Fruit fly (Drosophila melanogaster) whole organism, embryonic: ENCODE measurements around the gene Ufsp2.

ENCODE experiments used
- B-H2 ChIP-seq: fragments of 200-800 bp; sonication (Bioruptor generic); optimal IDR thresholded peaks from 2 replicates; lab custom pipeline; 2018; ENCODE audit warnings: missing biosample characterization, mild to moderate bottlenecking, missing genetic modification characterization
- CG10979 ChIP-seq: fragments of 200-800 bp; sonication (Bioruptor generic); optimal IDR thresholded peaks from 2 replicates; lab custom pipeline; 2018; ENCODE audit warnings: missing biosample characterization, mild to moderate bottlenecking, missing genetic modification characterization, moderate library complexity
- CG1602 ChIP-seq: fragments of 200-800 bp; sonication (Bioruptor generic); optimal IDR thresholded peaks from 3 replicates; lab custom pipeline; 2016; ENCODE audit warnings: missing biosample characterization, missing genetic modification characterization
- CG18599 ChIP-seq: fragments of 200-800 bp; sonication (Bioruptor generic); optimal IDR thresholded peaks from 3 replicates; lab custom pipeline; 2017; ENCODE audit warnings: missing biosample characterization, missing genetic modification characterization, mild to moderate bottlenecking, moderate library complexity, missing genetic modification reagents
- CG18764 ChIP-seq: fragments of 200-800 bp; sonication (Bioruptor generic); optimal IDR thresholded peaks from 3 replicates; lab custom pipeline; 2016; ENCODE audit warnings: missing biosample characterization, missing genetic modification characterization
- CG2120 ChIP-seq: fragments of 200-800 bp; sonication (Bioruptor generic); optimal IDR thresholded peaks from 3 replicates; lab custom pipeline; 2016; ENCODE audit warnings: missing biosample characterization, missing genetic modification characterization
- CG33213 ChIP-seq: fragments of 200-800 bp; sonication (Bioruptor generic); optimal IDR thresholded peaks from 3 replicates; lab custom pipeline; 2016; ENCODE audit warnings: missing biosample characterization, missing genetic modification characterization
- CG6254 ChIP-seq: fragments of 200-800 bp; sonication (Bioruptor generic); optimal IDR thresholded peaks from 3 replicates; lab custom pipeline; 2017; ENCODE audit warnings: mild to moderate bottlenecking, missing biosample characterization, missing genetic modification reagents, missing genetic modification characterization
- CG6689 ChIP-seq: fragments of 200-800 bp; sonication (Bioruptor generic); IDR thresholded peaks from 2 replicates; pipeline ENCODE4 v1.3.6; 2022; ENCODE audit warnings: missing biosample characterization, missing genetic modification characterization
- CG6791 ChIP-seq: fragments of 200-800 bp; sonication (Bioruptor generic); IDR thresholded peaks from 3 replicates; pipeline ENCODE4 v1.3.6; 2022; ENCODE audit warnings: missing biosample characterization, missing genetic modification characterization; ENCODE audit not compliant: partially characterized antibody
- CG6854 ChIP-seq: fragments of 200-800 bp; sonication (Bioruptor generic); optimal IDR thresholded peaks from 3 replicates; lab custom pipeline; 2017; ENCODE audit warnings: missing biosample characterization, mild to moderate bottlenecking, missing genetic modification characterization
- CG7786 ChIP-seq: fragments of 200-800 bp; sonication (Bioruptor generic); optimal IDR thresholded peaks from 2 replicates; lab custom pipeline; 2016; ENCODE audit warnings: missing biosample characterization, missing genetic modification characterization
- CG8089 ChIP-seq: fragments of 200-800 bp; sonication (Bioruptor generic); optimal IDR thresholded peaks from 3 replicates; lab custom pipeline; 2016; ENCODE audit warnings: missing biosample characterization, missing genetic modification characterization
- CG8944 ChIP-seq: fragments of 200-800 bp; sonication (Bioruptor generic); optimal IDR thresholded peaks from 3 replicates; lab custom pipeline; 2016; ENCODE audit warnings: missing biosample characterization, missing genetic modification characterization
- CG9609 ChIP-seq: fragments of 200-800 bp; sonication (Bioruptor generic); optimal IDR thresholded peaks from 3 replicates; lab custom pipeline; 2016; ENCODE audit warnings: missing biosample characterization, missing genetic modification characterization
- Dbx ChIP-seq: fragments of 200-800 bp; sonication (Bioruptor generic); IDR thresholded peaks from 3 replicates; pipeline ENCODE4 v1.3.6; 2022; ENCODE audit warnings: missing biosample characterization, missing genetic modification characterization
- E2f1 ChIP-seq: fragments of 200-800 bp; sonication (Bioruptor generic); IDR thresholded peaks from 2 replicates; pipeline ENCODE4 v1.3.6; 2022; ENCODE audit warnings: missing biosample characterization, missing genetic modification characterization
- Fer1 ChIP-seq: fragments of 200-800 bp; sonication (Bioruptor generic); optimal IDR thresholded peaks from 2 replicates; lab custom pipeline; 2017; ENCODE audit warnings: missing biosample characterization, mild to moderate bottlenecking, missing genetic modification characterization
- H2.0 ChIP-seq: fragments of 200-800 bp; sonication (Bioruptor generic); IDR thresholded peaks from 2 replicates; pipeline ENCODE4 v1.3.6; 2022; ENCODE audit warnings: missing biosample characterization, missing genetic modification characterization
- HHEX ChIP-seq: fragments of 200-800 bp; sonication (Bioruptor generic); optimal IDR thresholded peaks from 3 replicates; lab custom pipeline; 2017; ENCODE audit warnings: missing biosample characterization, mild to moderate bottlenecking, missing genetic modification characterization, missing genetic modification reagents
- HLH4C ChIP-seq: fragments of 200-800 bp; sonication (Bioruptor generic); IDR thresholded peaks from 3 replicates; pipeline ENCODE4 v1.3.6; 2022; ENCODE audit warnings: missing biosample characterization, missing genetic modification characterization; ENCODE audit not compliant: partially characterized antibody
- HLHmδ ChIP-seq: fragments of 200-800 bp; sonication (Bioruptor generic); optimal IDR thresholded peaks from 2 replicates; lab custom pipeline; 2018; ENCODE audit warnings: missing biosample characterization, mild to moderate bottlenecking, missing genetic modification characterization, moderate library complexity
- Kr ChIP-seq: fragments of 200-800 bp; sonication (Bioruptor generic); optimal IDR thresholded peaks from 2 replicates; lab custom pipeline; 2017; ENCODE audit warnings: missing biosample characterization, mild to moderate bottlenecking, missing genetic modification characterization
- Max ChIP-seq: fragments of 200-800 bp; sonication (Bioruptor generic); optimal IDR thresholded peaks from 2 replicates; lab custom pipeline; 2016; ENCODE audit warnings: missing biosample characterization, mild to moderate bottlenecking, missing genetic modification characterization
- Med ChIP-seq: fragments of 200-800 bp; sonication (Bioruptor generic); peaks from one replicate; lab custom pipeline; 2016; ENCODE audit warnings: missing biosample characterization, missing genetic modification characterization, mild to moderate bottlenecking, inconsistent platforms, moderate library complexity
- ac ChIP-seq: fragments of 200-800 bp; sonication (Bioruptor generic); optimal IDR thresholded peaks from 3 replicates; lab custom pipeline; 2017; ENCODE audit warnings: missing biosample characterization, mild to moderate bottlenecking, missing genetic modification characterization
- az2 ChIP-seq: fragments of 200-800 bp; sonication (Bioruptor generic); optimal IDR thresholded peaks from 3 replicates; lab custom pipeline; 2016; ENCODE audit warnings: missing biosample characterization, missing genetic modification characterization
- bab2 ChIP-seq: fragments of 200-800 bp; sonication (Bioruptor generic); optimal IDR thresholded peaks from 2 replicates; lab custom pipeline; 2016; ENCODE audit warnings: missing biosample characterization, missing genetic modification characterization
- bowl ChIP-seq: fragments of 200-800 bp; sonication (Bioruptor generic); IDR thresholded peaks from 2 replicates; pipeline ENCODE4 v1.3.6; 2022; ENCODE audit warnings: missing biosample characterization, missing genetic modification characterization
- bsh ChIP-seq, 2 experiments: fragments of 200-800 bp; sonication (Bioruptor generic); optimal IDR thresholded peaks; 2 replicates each; lab custom pipeline; 2017 to 2018; ENCODE audit warnings: mild to moderate bottlenecking in 2 of 2, missing biosample characterization in 2 of 2, missing genetic modification characterization in 2 of 2, moderate library complexity in 1 of 2
- chinmo ChIP-seq: fragments of 200-800 bp; sonication (Bioruptor generic); IDR thresholded peaks from 4 replicates; pipeline ENCODE4 v1.3.6; 2022; ENCODE audit warnings: missing biosample characterization, missing genetic modification characterization; ENCODE audit not compliant: partially characterized antibody
- cwo ChIP-seq: fragments of 200-800 bp; sonication (Bioruptor generic); optimal IDR thresholded peaks from 3 replicates; lab custom pipeline; 2017; ENCODE audit warnings: missing biosample characterization, missing genetic modification characterization, mild to moderate bottlenecking, moderate library complexity, missing genetic modification reagents
- danr ChIP-seq: fragments of 200-800 bp; sonication (Bioruptor generic); IDR thresholded peaks from 2 replicates; pipeline ENCODE4 v1.3.6; 2022; ENCODE audit warnings: missing biosample characterization, missing genetic modification characterization
- fu2 ChIP-seq: fragments of 200-800 bp; sonication (Bioruptor generic); optimal IDR thresholded peaks from 2 replicates; lab custom pipeline; 2016; ENCODE audit warnings: missing biosample characterization, missing genetic modification characterization
- lbe ChIP-seq: fragments of 200-800 bp; sonication (Bioruptor generic); optimal IDR thresholded peaks from 2 replicates; lab custom pipeline; 2016; ENCODE audit warnings: missing biosample characterization, mild to moderate bottlenecking, missing genetic modification characterization
- mam ChIP-seq: fragments of 200-800 bp; sonication (Bioruptor generic); optimal IDR thresholded peaks from 3 replicates; lab custom pipeline; 2016; ENCODE audit warnings: missing biosample characterization, missing genetic modification characterization
- mld ChIP-seq: fragments of 200-800 bp; sonication (Bioruptor generic); IDR thresholded peaks from 3 replicates; pipeline ENCODE4 v1.3.6; 2022; ENCODE audit warnings: missing biosample characterization, missing genetic modification characterization; ENCODE audit not compliant: partially characterized antibody
- pan ChIP-seq, 4 experiments: fragments of >200 bp in 3 of 4; fragments of 200-800 bp in 1 of 4; sonication (Bioruptor generic) in 1 of 4; optimal IDR thresholded peaks in 3 of 4; IDR thresholded peaks in 1 of 4; 2 replicates each; pipeline versions ENCODE4 v1.3.6 to Lab custom; 2017 to 2022; ENCODE audit warnings: missing biosample characterization in 2 of 4, missing genetic modification characterization in 2 of 4, mixed read lengths in 1 of 4
- pita ChIP-seq: fragments of 200-800 bp; sonication (Bioruptor generic); optimal IDR thresholded peaks from 2 replicates; lab custom pipeline; 2017; ENCODE audit warnings: missing biosample characterization, mild to moderate bottlenecking, missing genetic modification characterization
- pum ChIP-seq: fragments of 200-800 bp; sonication (Bioruptor generic); optimal IDR thresholded peaks from 2 replicates; lab custom pipeline; 2016; ENCODE audit warnings: missing biosample characterization, missing genetic modification characterization
- slp2 ChIP-seq: fragments of 200-800 bp; sonication (Bioruptor generic); optimal IDR thresholded peaks from 2 replicates; lab custom pipeline; 2016; ENCODE audit warnings: missing biosample characterization, missing genetic modification characterization
- so ChIP-seq: fragments of 200-800 bp; sonication (Bioruptor generic); IDR thresholded peaks from 3 replicates; pipeline ENCODE4 v1.3.6; 2022; ENCODE audit warnings: missing biosample characterization, missing genetic modification characterization
- sob ChIP-seq: fragments of 200-800 bp; sonication (Bioruptor generic); IDR thresholded peaks from 2 replicates; pipeline ENCODE4 v1.3.6; 2022; ENCODE audit warnings: missing biosample characterization, missing genetic modification characterization
- sug ChIP-seq: fragments of 200-800 bp; optimal IDR thresholded peaks from 2 replicates; lab custom pipeline; 2019; ENCODE audit warnings: missing biosample characterization, mild to moderate bottlenecking, missing genetic modification characterization, moderate library complexity
- trem ChIP-seq: fragments of 200-800 bp; optimal IDR thresholded peaks from 3 replicates; lab custom pipeline; 2019; ENCODE audit warnings: missing biosample characterization, mild to moderate bottlenecking, missing genetic modification characterization, moderate library complexity
- vfl ChIP-seq: fragments of 200-800 bp; sonication (Bioruptor generic); optimal IDR thresholded peaks from 2 replicates; lab custom pipeline; 2016; ENCODE audit warnings: missing biosample characterization, missing genetic modification characterization
- wek ChIP-seq: fragments of 200-800 bp; sonication (Bioruptor generic); optimal IDR thresholded peaks from 3 replicates; lab custom pipeline; 2018; ENCODE audit warnings: missing biosample characterization, mild to moderate bottlenecking, missing genetic modification characterization, moderate library complexity
- zfh1 ChIP-seq: fragments of 200-800 bp; sonication (Bioruptor generic); IDR thresholded peaks from 3 replicates; pipeline ENCODE4 v1.3.6; 2022; ENCODE audit warnings: missing biosample characterization, missing genetic modification characterization

Gene Ufsp2

dm6 chr3L:15597037-15597785 is 20.8 kb downstream of the Ufsp2 start (continued):
- TF ChIP-seq Med (GFP tag; lab: Kevin White, UChicago) = peak; percentile 79
- TF ChIP-seq az2 (GFP tag; lab: Kevin White, UChicago) = no peak
- TF ChIP-seq bab2 = no peak
- peak; percentile 19 for TF ChIP-seq CG6854 (GFP tag; lab: Kevin White, UChicago)
- TF ChIP-seq pan (optimal IDR thresholded peaks at IDR 0.05; lab: Kevin White, UChicago) = no peak
- no peak for TF ChIP-seq pan (GFP tag; optimal IDR thresholded peaks at IDR 0.05 in 1 of 2, IDR thresholded peaks at IDR 0.05 in 1 of 2)
- TF ChIP-seq CG2120 (GFP tag; lab: Kevin White, UChicago) = peak; percentile 15
- no peak for TF ChIP-seq Max
- no peak for TF ChIP-seq B-H2 (GFP tag; lab: Kevin White, UChicago)
- TF ChIP-seq Fer1 = peak; percentile 28
- 0 out of 2 replicates have a peak, but pooled peaks have one; percentile 41 for TF ChIP-seq bowl
- TF ChIP-seq pum (GFP tag; lab: Kevin White, UChicago) = no peak
- peak; percentile 9 for TF ChIP-seq sug (tag; lab: Kevin White, UChicago)
- TF ChIP-seq mam (GFP tag; lab: Kevin White, UChicago) = no peak
- no peak for TF ChIP-seq fu2 (GFP tag; lab: Kevin White, UChicago)
- TF ChIP-seq CG9609 (GFP tag; lab: Kevin White, UChicago) = no peak
- TF ChIP-seq trem (tag; lab: Kevin White, UChicago) = no peak
- no peak for TF ChIP-seq CG8944 (GFP tag; lab: Kevin White, UChicago)
- TF ChIP-seq HLHmδ (GFP tag; lab: Kevin White, UChicago) = no peak
- peak; percentile 21 for TF ChIP-seq CG18599 (GFP tag; lab: Kevin White, UChicago)
- TF ChIP-seq wek (GFP tag; lab: Kevin White, UChicago) = peak; percentile 60
- TF ChIP-seq danr (GFP tag; lab: Robert Waterston, UW) = no peak
- no peak for TF ChIP-seq E2f1 (GFP tag; lab: Robert Waterston, UW)
- TF ChIP-seq HHEX (GFP tag; lab: Kevin White, UChicago) = peak; percentile 61
- TF ChIP-seq zfh1 (GFP tag; lab: Robert Waterston, UW) = no peak
- no peak for TF ChIP-seq H2.0
- no peak for TF ChIP-seq CG6689 (GFP tag; lab: Robert Waterston, UW)
- TF ChIP-seq lbe (GFP tag; lab: Kevin White, UChicago) = no peak
- no peak for TF ChIP-seq slp2 (GFP tag; lab: Kevin White, UChicago)
- no peak for TF ChIP-seq cwo
- TF ChIP-seq vfl (GFP tag; lab: Kevin White, UChicago) = no peak
- TF ChIP-seq CG7786 (GFP tag; lab: Kevin White, UChicago) = no peak
- no peak for TF ChIP-seq CG6254 (GFP tag; lab: Kevin White, UChicago)
- TF ChIP-seq chinmo = 0 out of 4 replicates have a peak, but pooled peaks have one; percentile 66
- TF ChIP-seq so (GFP tag; lab: Robert Waterston, UW) = peak; percentile 16; the same call in 1 of the 3 replicates
- TF ChIP-seq CG10979 (tag; lab: Kevin White, UChicago) = no peak
- TF ChIP-seq pita (GFP tag; lab: Kevin White, UChicago) = no peak
- TF ChIP-seq Kr (GFP tag; lab: Kevin White, UChicago) = no peak
- TF ChIP-seq ac (GFP tag; lab: Kevin White, UChicago) = no peak
- no peak for TF ChIP-seq CG33213 (GFP tag; lab: Kevin White, UChicago)
- TF ChIP-seq sob (GFP tag; lab: Robert Waterston, UW) = peak; percentile 16; the same call in 1 of the 2 replicates
- TF ChIP-seq CG18764 (GFP tag; lab: Kevin White, UChicago) = no peak
- TF ChIP-seq mld = no peak
- TF ChIP-seq HLH4C = no peak
- no peak for TF ChIP-seq CG8089 (GFP tag; lab: Kevin White, UChicago)
- TF ChIP-seq CG6791 (GFP tag; lab: Robert Waterston, UW) = no peak
- TF ChIP-seq bsh (GFP tag; optimal IDR thresholded peaks at IDR 0.05; lab: Kevin White, UChicago) = peak in 1 of 2 experiments; percentile 4
- TF ChIP-seq CG1602 (GFP tag; lab: Kevin White, UChicago) = no peak
- no peak for TF ChIP-seq Dbx (GFP tag; lab: Robert Waterston, UW)
